Fruit fly (Drosophila melanogaster): ENCODE measurements around the gene CG42835.
A peak's percentile ranks its signal among the peaks of the same experiment; 100 is the strongest.
"Not testable (repeated sequence)": the region's sequence is repeated elsewhere in the genome, so short reads cannot be mapped to it uniquely, and the experiment has no call there.

Gene CG42835

dm6 chr3R:17447615-17448014 lies 27.2 kb downstream of the CG42835 start:
- TF ChIP-seq Hr83 (GFP tag; optimal IDR thresholded peaks at IDR 0.05; ENCODE audit: poor library complexity, severe bottlenecking) (no peak), GATAd (GFP tag; optimal IDR thresholded peaks at IDR 0.05) (no peak), ey (GFP tag; optimal IDR thresholded peaks at IDR 0.05) (no peak), Rel (GFP tag; optimal IDR thresholded peaks at IDR 0.05) (no peak), Rel (tag; optimal IDR thresholded peaks at IDR 0.05) (no peak), woc (GFP tag; optimal IDR thresholded peaks at IDR 0.05) (no peak), psq (GFP tag; optimal IDR thresholded peaks at IDR 0.05) (no peak), dmrt93B (GFP tag; optimal IDR thresholded peaks at IDR 0.05) (no peak), N (GFP tag; optimal IDR thresholded peaks at IDR 0.05) (no peak), Sp1 (GFP tag; optimal IDR thresholded peaks at IDR 0.05) (no peak), Dfd (GFP tag; optimal IDR thresholded peaks at IDR 0.05) (no peak), pan (optimal IDR thresholded peaks at IDR 0.05) (no peak), Myc (optimal IDR thresholded peaks at IDR 0.05) (no peak), lola (GFP tag; optimal IDR thresholded peaks at IDR 0.05) (no peak), dsf (GFP tag; optimal IDR thresholded peaks at IDR 0.05; ENCODE audit: borderline replicate concordance) (no peak), rgr (GFP tag; optimal IDR thresholded peaks at IDR 0.05) (no peak), CG9705 (GFP tag; optimal IDR thresholded peaks at IDR 0.05) (no peak), HLH106 (tag; optimal IDR thresholded peaks at IDR 0.05) (no peak), fru (GFP tag; optimal IDR thresholded peaks at IDR 0.05) (no peak)

dm6 chr3R:17448758-17449157 lies 28.3 kb downstream of the CG42835 start, which contains the start of gene Eh:
Gene Eh (minus strand): TSS chr3R:17448858.
- TF ChIP-seq N (GFP tag; optimal IDR thresholded peaks at IDR 0.05) = no peak
- no peak for TF ChIP-seq Dfd (GFP tag; optimal IDR thresholded peaks at IDR 0.05)
- TF ChIP-seq sage (GFP tag; optimal IDR thresholded peaks at IDR 0.05) = no peak
- no peak for TF ChIP-seq dl (GFP tag; optimal IDR thresholded peaks at IDR 0.05; ENCODE audit: insufficient read depth in 1 of 2, partially characterized antibody in 2 of 2)
- no peak for TF ChIP-seq Abd-B (GFP tag; optimal IDR thresholded peaks at IDR 0.05)
- TF ChIP-seq dmrt93B (GFP tag; optimal IDR thresholded peaks at IDR 0.05) = no peak
- TF ChIP-seq Hr78 (GFP tag; optimal IDR thresholded peaks at IDR 0.05) = no peak
- no peak for TF ChIP-seq ey (GFP tag; optimal IDR thresholded peaks at IDR 0.05)
- TF ChIP-seq lola (GFP tag; optimal IDR thresholded peaks at IDR 0.05) = no peak
- TF ChIP-seq CG32264 (GFP tag; optimal IDR thresholded peaks at IDR 0.05) = no peak
- no peak for TF ChIP-seq tai (GFP tag; optimal IDR thresholded peaks at IDR 0.05)
- TF ChIP-seq Rel (GFP tag; optimal IDR thresholded peaks at IDR 0.05) = no peak
- no peak for TF ChIP-seq Rel (tag; optimal IDR thresholded peaks at IDR 0.05)

dm6 chr3R:17449402-17449801 lies 29.0 kb downstream of the CG42835 start:
- TF ChIP-seq Myc (optimal IDR thresholded peaks at IDR 0.05) (peak; percentile 15), OdsH (GFP tag; optimal IDR thresholded peaks at IDR 0.05) (no peak)

dm6 chr3R:17456676-17457075 lies 36.2 kb downstream of the CG42835 start, which contains the start of gene CG14330:
Gene CG14330 (minus strand): TSS chr3R:17456776.
- TF ChIP-seq Rel (GFP tag; optimal IDR thresholded peaks at IDR 0.05); Rel (tag; optimal IDR thresholded peaks at IDR 0.05); tai (GFP tag; optimal IDR thresholded peaks at IDR 0.05); h (GFP tag; optimal IDR thresholded peaks at IDR 0.05): not testable (repeated sequence)
